Fruit fly (Drosophila melanogaster): Measurements from ENCODE around the gene CG13999.

Gene CG13999

DNA sequence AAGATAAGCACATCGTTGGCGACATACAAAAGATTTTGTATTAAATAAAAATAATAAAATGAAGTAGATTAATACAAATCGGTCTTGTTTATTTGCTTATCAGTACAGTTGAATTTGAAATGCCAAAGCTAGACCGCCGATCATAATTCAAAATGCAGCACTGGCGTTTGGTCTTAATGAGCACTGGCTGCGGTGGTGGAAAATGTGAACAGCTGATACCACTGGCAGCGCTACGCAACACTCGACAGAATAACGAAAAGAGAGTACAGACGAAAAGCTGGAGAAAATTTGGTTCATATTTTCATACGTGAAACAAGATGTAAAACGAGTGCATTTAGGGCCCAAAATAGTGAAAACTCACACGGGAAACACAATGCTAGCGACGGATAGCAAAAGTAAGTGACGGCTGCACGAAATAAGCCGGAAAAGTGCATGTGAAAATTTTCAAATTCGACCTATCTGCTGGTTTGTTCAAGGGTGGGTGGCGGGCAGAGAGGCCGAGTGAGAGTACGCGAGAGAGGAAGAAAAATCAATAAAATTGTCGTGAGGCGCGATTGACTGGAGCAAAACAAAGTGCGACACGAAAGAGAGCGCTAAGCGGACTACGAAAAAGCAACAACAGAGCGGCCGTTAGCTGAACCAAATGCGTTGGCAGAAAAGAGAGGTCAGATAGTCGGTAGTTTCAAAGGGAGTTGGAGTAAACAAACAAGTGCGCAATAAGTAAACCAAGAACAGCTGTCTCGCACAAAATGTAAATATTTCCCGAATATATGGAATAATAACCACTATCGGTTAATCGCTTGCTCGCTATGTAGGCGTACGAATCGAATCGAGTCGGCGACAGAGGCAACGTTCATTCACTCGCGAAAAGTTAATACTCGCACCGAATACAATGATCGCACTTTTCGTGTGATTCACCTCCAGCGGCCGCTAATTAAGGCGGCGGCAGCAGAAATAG, 49.1 kb downstream of the CG13999 start, which contains the start of gene bchs (continued):
- TF ChIP-seq kni (GFP tag; optimal IDR thresholded peaks at IDR 0.05) (peak; percentile 99), HLH54F (GFP tag; optimal IDR thresholded peaks at IDR 0.05) (peak; percentile 31), disco-r (GFP tag; optimal IDR thresholded peaks at IDR 0.05) (peak; percentile 90), Fer2 (tag; optimal IDR thresholded peaks at IDR 0.05) (peak; percentile 74), h (optimal IDR thresholded peaks at IDR 0.05) (no peak), Nf-YA (GFP tag; IDR thresholded peaks at IDR 0.05) (peak; percentile 90), pfk (GFP tag; optimal IDR thresholded peaks at IDR 0.05) (peak; percentile 78), wek (GFP tag; optimal IDR thresholded peaks at IDR 0.05) (peak; percentile 96), CG14965 (GFP tag; optimal IDR thresholded peaks at IDR 0.05; ENCODE audit: borderline replicate concordance) (peak; percentile 83), Atf6 (GFP tag; IDR thresholded peaks at IDR 0.05) (peak; percentile 90), hb (GFP tag; IDR thresholded peaks at IDR 0.05; ENCODE audit: partially characterized antibody) (no peak), cas (GFP tag; IDR thresholded peaks at IDR 0.05) (no peak; the same call in 1 of the 2 replicates), Deaf1 (tag; optimal IDR thresholded peaks at IDR 0.05) (peak; percentile 65), CG6791 (GFP tag; IDR thresholded peaks at IDR 0.05; ENCODE audit: partially characterized antibody) (peak; percentile 38; the same call in 1 of the 3 replicates), Spps (tag; optimal IDR thresholded peaks at IDR 0.05) (peak; percentile 76), unpg (GFP tag; optimal IDR thresholded peaks at IDR 0.05) (no peak), TFAM (GFP tag; optimal IDR thresholded peaks at IDR 0.05) (peak; percentile 66), ems (GFP tag; optimal IDR thresholded peaks at IDR 0.05) (peak; percentile 62), fu2 (GFP tag; optimal IDR thresholded peaks at IDR 0.05) (peak; percentile 18), CG14050 (GFP tag; IDR thresholded peaks at IDR 0.05) (peak; percentile 82), scrt (GFP tag; optimal IDR thresholded peaks at IDR 0.05) (peak; percentile 89), CG16815 (GFP tag; optimal IDR thresholded peaks at IDR 0.05) (no peak), pum (GFP tag; optimal IDR thresholded peaks at IDR 0.05) (peak; percentile 39), Hr3 (GFP tag; optimal IDR thresholded peaks at IDR 0.05) (peak; percentile 12), inv (GFP tag; IDR thresholded peaks at IDR 0.05; ENCODE audit: partially characterized antibody) (no peak), ssp (GFP tag; IDR thresholded peaks at IDR 0.05) (no peak), ato (GFP tag; IDR thresholded peaks at IDR 0.05; ENCODE audit: partially characterized antibody) (peak; percentile 19; the same call in 1 of the 2 replicates), twi (tag; optimal IDR thresholded peaks at IDR 0.05) (no peak), nerfin-1 (tag; optimal IDR thresholded peaks at IDR 0.05) (peak; percentile 86), lilli (GFP tag; optimal IDR thresholded peaks at IDR 0.05) (peak; percentile 43), zfh2 (GFP tag; optimal IDR thresholded peaks at IDR 0.05) (peak; percentile 48), E2f1 (GFP tag; IDR thresholded peaks at IDR 0.05) (peak; percentile 38; the same call in 1 of the 2 replicates), CG10543 (GFP tag; optimal IDR thresholded peaks at IDR 0.05) (peak; percentile 96), CG17328 (GFP tag; IDR thresholded peaks at IDR 0.05) (peak; percentile 72), btn (GFP tag; optimal IDR thresholded peaks at IDR 0.05) (peak; percentile 85), tgo (GFP tag; IDR thresholded peaks at IDR 0.05) (peak; percentile 64; the same call in 2 of the 3 replicates), NC2β (GFP tag; optimal IDR thresholded peaks at IDR 0.05) (peak; percentile 83), Oli (tag; optimal IDR thresholded peaks at IDR 0.05) (peak; percentile 56), trem (tag; optimal IDR thresholded peaks at IDR 0.05) (peak; percentile 26), seq (GFP tag; IDR thresholded peaks at IDR 0.05) (peak; percentile 93), bab2 (GFP tag; optimal IDR thresholded peaks at IDR 0.05) (peak; percentile 89), CG5180 (GFP tag; optimal IDR thresholded peaks at IDR 0.05) (peak; percentile 87), CG30431 (GFP tag; optimal IDR thresholded peaks at IDR 0.05) (peak; percentile 42), Pdp1 (GFP tag; optimal IDR thresholded peaks at IDR 0.05) (peak in 1 of 2 experiments; percentile 62), Ets65A (GFP tag) (peak; percentile 90), CG10654 (GFP tag; optimal IDR thresholded peaks at IDR 0.05) (peak; percentile 79), chif (GFP tag; optimal IDR thresholded peaks at IDR 0.05) (peak; percentile 81 to 84), CG10979 (tag; optimal IDR thresholded peaks at IDR 0.05) (peak; percentile 68)
